Fruit fly (Drosophila melanogaster): ENCODE data around the gene Vap33.
"Not testable (repeated sequence)": the region's sequence is repeated elsewhere in the genome, so short reads cannot be mapped to it uniquely, and the experiment has no call there.

The Vap33 gene

dm6 chrX:3944743-3945142 lies 4.0 kb upstream of the Vap33 start, which contains the start of gene Gem4c:
Gene Gem4c (plus strand): TSS chrX:3945043.
- not testable (repeated sequence) for TF ChIP-seq CG8159 (tag; optimal IDR thresholded peaks at IDR 0.05); rn (GFP tag; IDR thresholded peaks at IDR 0.05); EcR (GFP tag; optimal IDR thresholded peaks at IDR 0.05)

- TF ChIP-seq CG12605 (GFP tag; IDR thresholded peaks at IDR 0.05) (peak; percentile 28; the same call in 1 of the 2 replicates), Ets98B (GFP tag; IDR thresholded peaks at IDR 0.05) (no peak), CG4496 (GFP tag; IDR thresholded peaks at IDR 0.05) (peak; percentile 20; the same call in 2 of the 3 replicates)
Measured at dm6 chrX:3949409-3950178, 819 bp downstream of the Vap33 start.

dm6 chrX:3950199-3950645 lies 1.4 kb downstream of the Vap33 start:
- no peak for TF ChIP-seq Snoo (tag; optimal IDR thresholded peaks at IDR 0.05)
- TF ChIP-seq fd96Ca (GFP tag; IDR thresholded peaks at IDR 0.05) = peak; percentile 76
- TF ChIP-seq Ets98B (GFP tag; IDR thresholded peaks at IDR 0.05) = peak; percentile 15; the same call in 1 of the 2 replicates
- TF ChIP-seq CG9948 (tag; optimal IDR thresholded peaks at IDR 0.05) = peak; percentile 8
- no peak for TF ChIP-seq CG14655 (GFP tag; optimal IDR thresholded peaks at IDR 0.05)
- no peak for TF ChIP-seq Pif1B (GFP tag; optimal IDR thresholded peaks at IDR 0.05)
- TF ChIP-seq rn (GFP tag; IDR thresholded peaks at IDR 0.05) = 0 out of 2 replicates have a peak, but pooled peaks have one; percentile 4
- peak; percentile 56; the same call in 1 of the 2 replicates for TF ChIP-seq CG32121 (GFP tag; IDR thresholded peaks at IDR 0.05)

- TF ChIP-seq CG32121 (GFP tag; IDR thresholded peaks at IDR 0.05) (no peak), CG4496 (GFP tag; IDR thresholded peaks at IDR 0.05) (no peak), Snoo (tag; optimal IDR thresholded peaks at IDR 0.05) (no peak), EcR (GFP tag; optimal IDR thresholded peaks at IDR 0.05) (peak; percentile 15), CG34367 (tag; optimal IDR thresholded peaks at IDR 0.05) (peak; percentile 2), D1 (tag; optimal IDR thresholded peaks at IDR 0.05) (no peak), Ets98B (GFP tag; IDR thresholded peaks at IDR 0.05) (no peak), Pif1B (GFP tag; optimal IDR thresholded peaks at IDR 0.05) (no peak), CG9948 (tag; optimal IDR thresholded peaks at IDR 0.05) (no peak), gl (tag; optimal IDR thresholded peaks at IDR 0.05) (peak; percentile 58), Pif1A (GFP tag; optimal IDR thresholded peaks at IDR 0.05) (no peak), CG15710 (tag; optimal IDR thresholded peaks at IDR 0.05) (peak; percentile 10)
Measured at dm6 chrX:3964965-3965420, 16.2 kb downstream of the Vap33 start, which contains the start of gene lva. Gene lva (minus strand): TSS chrX:3965327.

dm6 chrX:3967613-3968012 lies 18.8 kb downstream of the Vap33 start:
- TF ChIP-seq Pif1A (GFP tag; optimal IDR thresholded peaks at IDR 0.05) = no peak
- TF ChIP-seq D1 (tag; optimal IDR thresholded peaks at IDR 0.05) = no peak
- no peak for TF ChIP-seq CG10348 (GFP tag; IDR thresholded peaks at IDR 0.05)
- no peak for TF ChIP-seq fd96Ca (GFP tag; IDR thresholded peaks at IDR 0.05)
- TF ChIP-seq Snoo (tag; optimal IDR thresholded peaks at IDR 0.05) = no peak
- no peak for TF ChIP-seq CG15710 (tag; optimal IDR thresholded peaks at IDR 0.05)
- no peak for TF ChIP-seq Ets98B (GFP tag; IDR thresholded peaks at IDR 0.05)
- no peak for TF ChIP-seq CG9948 (tag; optimal IDR thresholded peaks at IDR 0.05)
- TF ChIP-seq CG12605 (GFP tag; IDR thresholded peaks at IDR 0.05) = no peak

dm6 chrX:3968346-3969044 lies 19.7 kb downstream of the Vap33 start, which contains the start of gene CG6428:
Gene CG6428 (minus strand): TSS chrX:3968655.
- TF ChIP-seq Pif1B (GFP tag; optimal IDR thresholded peaks at IDR 0.05) = no peak
- no peak for TF ChIP-seq CG32121 (GFP tag; IDR thresholded peaks at IDR 0.05)
- TF ChIP-seq Snoo (tag; optimal IDR thresholded peaks at IDR 0.05) = peak; percentile 17

- TF ChIP-seq CG12605 (GFP tag; IDR thresholded peaks at IDR 0.05) (no peak), Snoo (tag; optimal IDR thresholded peaks at IDR 0.05) (no peak), fd96Ca (GFP tag; IDR thresholded peaks at IDR 0.05) (no peak), CG34367 (tag; optimal IDR thresholded peaks at IDR 0.05) (no peak), CG8159 (tag; optimal IDR thresholded peaks at IDR 0.05) (no peak), D1 (tag; optimal IDR thresholded peaks at IDR 0.05) (no peak), CG8301 (tag; optimal IDR thresholded peaks at IDR 0.05) (no peak)
Measured at dm6 chrX:3971250-3971649, 22.5 kb downstream of the Vap33 start, which contains the start of gene CG6414. Gene CG6414 (minus strand): TSS chrX:3971350.

Data from whole organism, pupa.